Fruit fly (Drosophila melanogaster): ENCODE data around the gene Fer3HCH.

DNA sequence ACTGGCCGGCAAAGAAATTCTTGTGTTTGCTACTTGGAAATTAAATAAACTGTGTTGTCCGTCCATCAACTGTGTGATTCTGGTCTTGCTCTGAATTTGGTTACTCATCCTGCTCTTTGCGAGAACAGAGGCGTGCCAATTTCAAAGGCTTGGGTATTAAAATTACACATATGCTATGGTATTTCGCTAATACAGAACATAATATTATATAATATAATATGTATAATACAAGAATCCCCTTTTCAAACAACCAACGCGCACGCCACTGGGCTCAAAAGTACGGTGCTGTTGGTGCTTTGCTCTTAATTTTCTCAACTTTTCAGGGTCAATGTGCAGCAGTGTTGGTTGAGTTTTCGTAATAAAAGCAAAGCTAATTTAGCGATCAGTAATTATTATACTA, 8.1 kb downstream of the Fer3HCH start:
- peak; percentile 81 for TF ChIP-seq psq (GFP tag; optimal IDR thresholded peaks at IDR 0.05)
- peak; percentile 75 for TF ChIP-seq CG9705 (GFP tag; optimal IDR thresholded peaks at IDR 0.05)
- peak; percentile 80 for TF ChIP-seq h (GFP tag; optimal IDR thresholded peaks at IDR 0.05)
- no peak for TF ChIP-seq usp (GFP tag; optimal IDR thresholded peaks at IDR 0.05)
- TF ChIP-seq lola (GFP tag; optimal IDR thresholded peaks at IDR 0.05): no peak
- TF ChIP-seq dmrt93B (GFP tag; optimal IDR thresholded peaks at IDR 0.05): peak; percentile 78
- TF ChIP-seq Jra (GFP tag; optimal IDR thresholded peaks at IDR 0.05): peak; percentile 9

All from whole organism, wandering third instar larva.